Fruit fly (Drosophila melanogaster) whole organism, embryonic: Measurements from ENCODE around the gene CG13258.

Source experiments
- CG10959 ChIP-seq: fragments of 200-800 bp; sonication (Bioruptor generic); IDR thresholded peaks from 2 replicates; pipeline ENCODE4 v1.3.6; 2022; ENCODE audit warnings: missing biosample characterization, missing genetic modification characterization
- CG2120 ChIP-seq: fragments of 200-800 bp; sonication (Bioruptor generic); optimal IDR thresholded peaks from 3 replicates; lab custom pipeline; 2016; ENCODE audit warnings: missing biosample characterization, missing genetic modification characterization
- Dll ChIP-seq: fragments of 200-800 bp; sonication (Bioruptor generic); IDR thresholded peaks from 4 replicates; pipeline ENCODE4 v1.3.6; 2022; ENCODE audit warnings: missing biosample characterization, missing genetic modification characterization; ENCODE audit not compliant: partially characterized antibody
- Doc3 ChIP-seq: fragments of 200-800 bp; sonication (Bioruptor generic); IDR thresholded peaks from 3 replicates; pipeline ENCODE4 v1.3.6; 2022; ENCODE audit warnings: missing biosample characterization, missing genetic modification characterization; ENCODE audit not compliant: partially characterized antibody
- Meics ChIP-seq: fragments of 200-800 bp; sonication (Bioruptor generic); optimal IDR thresholded peaks from 2 replicates; lab custom pipeline; 2017; ENCODE audit warnings: missing biosample characterization, mild to moderate bottlenecking, missing genetic modification characterization
- ab ChIP-seq: fragments of 200-800 bp; sonication (Bioruptor generic); optimal IDR thresholded peaks from 2 replicates; lab custom pipeline; 2016; ENCODE audit warnings: missing biosample characterization, missing genetic modification characterization
- fd102C ChIP-seq: fragments of 200-800 bp; sonication (Bioruptor generic); optimal IDR thresholded peaks from 2 replicates; lab custom pipeline; 2018; ENCODE audit warnings: missing biosample characterization, mild to moderate bottlenecking, missing genetic modification characterization, moderate library complexity
- hth ChIP-seq: fragments of >200 bp; optimal IDR thresholded peaks from 2 replicates; lab custom pipeline; 2017; ENCODE audit warnings: inconsistent platforms
- sqz ChIP-seq: fragments of 200-800 bp; sonication (Bioruptor generic); optimal IDR thresholded peaks from 3 replicates; lab custom pipeline; 2018; ENCODE audit warnings: missing biosample characterization, mild to moderate bottlenecking, missing genetic modification characterization
- sr ChIP-seq: fragments of 200-800 bp; sonication (Bioruptor generic); IDR thresholded peaks from 3 replicates; pipeline ENCODE4 v1.3.6; 2022; ENCODE audit warnings: missing biosample characterization, missing genetic modification characterization

dm6 chr2L:16316410-16316809 lies 23.6 kb upstream of the CG13258 start:
- no peak for TF ChIP-seq fd102C (GFP tag; lab: Kevin White, UChicago)
- TF ChIP-seq Meics (GFP tag; lab: Kevin White, UChicago): no peak
- no peak for TF ChIP-seq CG10959 (GFP tag; lab: Robert Waterston, UW)
- TF ChIP-seq sr (GFP tag; lab: Robert Waterston, UW): no peak
- TF ChIP-seq Doc3: no peak
- TF ChIP-seq sqz: no peak
- no peak for TF ChIP-seq Dll (GFP tag; lab: Robert Waterston, UW)
- TF ChIP-seq hth (lab: Kevin White, UChicago): no peak
- no peak for TF ChIP-seq ab
- TF ChIP-seq CG2120 (GFP tag; lab: Kevin White, UChicago): no peak
